Worm (Caenorhabditis elegans) whole organism, L1 larva: ENCODE measurements around the gene T13C5.6.

ENCODE experiments used
- lin-13 ChIP-seq: fragments of 150-350 bp; optimal IDR thresholded peaks from 2 replicates; lab custom pipeline; 2014; ENCODE audit warnings: missing biosample characterization, missing genetic modification reagents, missing genetic modification characterization
- lir-3 ChIP-seq: sonication (generic microtip); optimal IDR thresholded peaks from 2 replicates; lab custom pipeline; 2016; ENCODE audit warnings: mild to moderate bottlenecking, missing genetic modification characterization, moderate library complexity, missing compliant biosample characterization; ENCODE audit not compliant: poor library complexity
- lsy-2 ChIP-seq, 2 experiments: fragments of 150-350 bp; optimal IDR thresholded peaks; 2 replicates each; lab custom pipeline; 2014; ENCODE audit warnings: missing biosample characterization in 2 of 2, missing genetic modification characterization in 2 of 2
- nhr-237 ChIP-seq: fragments of 150-350 bp; optimal IDR thresholded peaks from 2 replicates; lab custom pipeline; 2014; ENCODE audit warnings: missing biosample characterization, missing genetic modification characterization
- nhr-90 ChIP-seq: sonication (generic microtip); optimal IDR thresholded peaks from 2 replicates; lab custom pipeline; 2016; ENCODE audit warnings: mild to moderate bottlenecking, missing genetic modification characterization, missing compliant biosample characterization; ENCODE audit not compliant: poor library complexity
- snpc-4 ChIP-seq: fragments of 150-350 bp; optimal IDR thresholded peaks from 2 replicates; lab custom pipeline; 2014; ENCODE audit warnings: missing biosample characterization, missing genetic modification characterization

ce11 chrX:6238973-6239372 is 31.5 kb upstream of the T13C5.6 start, which contains the start of gene rml-3:
- TF ChIP-seq lsy-2 (tag; optimal IDR thresholded peaks at IDR 0.05; lab: Kevin White, UChicago) (no peak), lir-3 (tag; lab: Kevin White, UChicago) (no peak), nhr-237 (tag; lab: Kevin White, UChicago) (no peak), snpc-4 (tag; lab: Kevin White, UChicago) (no peak), nhr-90 (tag; lab: Kevin White, UChicago) (no peak), lin-13 (GFP tag; lab: Kevin White, UChicago) (no peak)
